Worm (Caenorhabditis elegans): ENCODE measurements around the gene exos-8.

The exos-8 gene

ce11 chrII:6782738-6783163 is 41.3 kb downstream of the exos-8 start (continued):
- TF ChIP-seq mxl-1 (tag; optimal IDR thresholded peaks at IDR 0.05) (no peak), pbrm-1 (GFP tag; IDR thresholded peaks at IDR 0.05) (0 out of 2 replicates have a peak, but pooled peaks have one; percentile 33), F39B2.1 (GFP tag; IDR thresholded peaks at IDR 0.05) (no peak), madf-6 (GFP tag; IDR thresholded peaks at IDR 0.05) (no peak), hlh-26 (GFP tag; conservative IDR thresholded peaks at IDR 0.05) (no peak), nfyb-1 (GFP tag; IDR thresholded peaks at IDR 0.05) (peak; percentile 82), attf-3 (GFP tag; conservative IDR thresholded peaks at IDR 0.05) (peak; percentile 34; the same call in 1 of the 2 replicates), snpc-3.4 (tag; optimal IDR thresholded peaks at IDR 0.05) (no peak), ztf-22 (GFP tag; optimal IDR thresholded peaks at IDR 0.05) (no peak), F57C9.4 (tag; optimal IDR thresholded peaks at IDR 0.05) (no peak), hmg-1.2 (GFP tag; IDR thresholded peaks at IDR 0.05) (peak; percentile 45), tbp1 (GFP tag; optimal IDR thresholded peaks at IDR 0.05) (peak; percentile 26), T07F8.4 (tag; optimal IDR thresholded peaks at IDR 0.05) (no peak), D2030.7 (GFP tag; IDR thresholded peaks at IDR 0.05) (no peak), B0035.1 (tag; optimal IDR thresholded peaks at IDR 0.05) (no peak), atf-7 (tag; optimal IDR thresholded peaks at IDR 0.05) (no peak), let-607 (tag; optimal IDR thresholded peaks at IDR 0.05) (no peak), tbx-9 (tag; optimal IDR thresholded peaks at IDR 0.05; ENCODE audit: borderline replicate concordance) (no peak), B0261.1 (tag; optimal IDR thresholded peaks at IDR 0.05) (no peak), K11D2.4 (GFP tag; IDR thresholded peaks at IDR 0.05) (no peak; the same call in 1 of the 2 replicates), mel-28 (tag; optimal IDR thresholded peaks at IDR 0.05; ENCODE audit: borderline replicate concordance) (no peak), repo-1 (tag; optimal IDR thresholded peaks at IDR 0.05) (no peak), dpff-1 (tag; optimal IDR thresholded peaks at IDR 0.05) (no peak), ceh-79 (tag; optimal IDR thresholded peaks at IDR 0.05) (no peak), bed-2 (GFP tag; IDR thresholded peaks at IDR 0.05) (no peak), cebp-1 (GFP tag; IDR thresholded peaks at IDR 0.05) (peak; percentile 98), cebp-1 (tag; optimal IDR thresholded peaks at IDR 0.05) (peak; percentile 99), F22D6.2 (tag; optimal IDR thresholded peaks at IDR 0.05) (no peak), sptf-2 (GFP tag; optimal IDR thresholded peaks at IDR 0.05) (no peak), nhr-120 (GFP tag; IDR thresholded peaks at IDR 0.05) (no peak), ztf-28 (GFP tag; IDR thresholded peaks at IDR 0.05) (no peak), xnd-1 (tag; optimal IDR thresholded peaks at IDR 0.05) (no peak), C06A6.2 (GFP tag; conservative IDR thresholded peaks at IDR 0.05) (no peak), athp-1 (tag; optimal IDR thresholded peaks at IDR 0.05) (no peak), egrh-3 (GFP tag; IDR thresholded peaks at IDR 0.05) (no peak), unc-62 (GFP tag; optimal IDR thresholded peaks at IDR 0.05) (no peak), hmg-20 (GFP tag; IDR thresholded peaks at IDR 0.05) (no peak), ceh-91 (GFP tag; IDR thresholded peaks at IDR 0.05) (no peak), lin-54 (GFP tag; optimal IDR thresholded peaks at IDR 0.05) (no peak), K12H6.12 (tag; optimal IDR thresholded peaks at IDR 0.05) (peak; percentile 91), Y67H2A.10 (GFP tag; conservative IDR thresholded peaks at IDR 0.05) (0 out of 2 replicates have a peak, but pooled peaks have one; percentile 58), lin-26 (GFP tag; IDR thresholded peaks at IDR 0.05) (0 out of 2 replicates have a peak, but pooled peaks have one; percentile 44), ceh-40 (GFP tag; IDR thresholded peaks at IDR 0.05) (no peak), rcor-1 (GFP tag; IDR thresholded peaks at IDR 0.05) (no peak), nfya-2 (GFP tag; IDR thresholded peaks at IDR 0.05) (no peak), snpc-1.3 (tag; optimal IDR thresholded peaks at IDR 0.05; ENCODE audit: insufficient read depth) (no peak), lin-40 (tag; optimal IDR thresholded peaks at IDR 0.05) (peak; percentile 23), madf-10 (tag; optimal IDR thresholded peaks at IDR 0.05) (no peak), nfya-1 (tag; optimal IDR thresholded peaks at IDR 0.05; ENCODE audit: borderline replicate concordance, insufficient read depth) (no peak)
